Worm (Caenorhabditis elegans) whole organism, L2 larva: ENCODE data around the gene rgef-1.
A peak's percentile ranks its signal among the peaks of the same experiment; 100 is the strongest.

Experiments used
- C34F6.9 ChIP-seq: fragments of 150-350 bp; optimal IDR thresholded peaks from 2 replicates; lab custom pipeline; 2014; ENCODE audit warnings: missing biosample characterization, missing genetic modification characterization
- F13H6.1 ChIP-seq: sonication (generic microtip); optimal IDR thresholded peaks from 2 replicates; lab custom pipeline; 2016; ENCODE audit warnings: missing genetic modification characterization, missing compliant biosample characterization
- R02D3.7 ChIP-seq: fragments of 150-350 bp; optimal IDR thresholded peaks from 2 replicates; lab custom pipeline; 2014; ENCODE audit warnings: missing biosample characterization, missing genetic modification characterization
- Y55F3AM.14 ChIP-seq: fragments of 200-800 bp; sonication (Bioruptor generic); optimal IDR thresholded peaks from 2 replicates; lab custom pipeline; 2018; ENCODE audit warnings: mild to moderate bottlenecking, missing genetic modification characterization, missing compliant biosample characterization
- ZK546.5 ChIP-seq: sonication (generic microtip); optimal IDR thresholded peaks from 2 replicates; lab custom pipeline; 2017; ENCODE audit warnings: missing biosample characterization, missing genetic modification characterization
- aly-2 ChIP-seq: fragments of 150-350 bp; optimal IDR thresholded peaks from 2 replicates; lab custom pipeline; 2014; ENCODE audit warnings: missing biosample characterization, missing genetic modification characterization
- ama-1 ChIP-seq: fragments of 150-350 bp; optimal IDR thresholded peaks from 2 replicates; lab custom pipeline; 2018; ENCODE audit warnings: inconsistent platforms
- ceh-82 ChIP-seq: fragments of 150-350 bp; optimal IDR thresholded peaks from 2 replicates; lab custom pipeline; 2014; ENCODE audit warnings: missing biosample characterization, missing genetic modification characterization
- crh-2 ChIP-seq: sonication (generic microtip); optimal IDR thresholded peaks from 2 replicates; lab custom pipeline; 2017; ENCODE audit warnings: missing biosample characterization, missing genetic modification characterization
- dmd-4 ChIP-seq: sonication (generic microtip); optimal IDR thresholded peaks from 2 replicates; lab custom pipeline; 2017; ENCODE audit warnings: missing biosample characterization, missing genetic modification characterization
- elt-3 ChIP-seq: sonication (generic microtip); optimal IDR thresholded peaks from 2 replicates; lab custom pipeline; 2017; ENCODE audit warnings: missing biosample characterization, missing genetic modification characterization
- fos-1 ChIP-seq: fragments of 150-350 bp; optimal IDR thresholded peaks from 2 replicates; lab custom pipeline; 2014; ENCODE audit warnings: missing biosample characterization, missing genetic modification characterization
- gmeb-1 ChIP-seq: fragments of 150-350 bp; optimal IDR thresholded peaks from 2 replicates; lab custom pipeline; 2014; ENCODE audit warnings: missing biosample characterization, missing genetic modification characterization
- lin-13 ChIP-seq: fragments of 150-350 bp; optimal IDR thresholded peaks from 2 replicates; lab custom pipeline; 2014; ENCODE audit warnings: missing biosample characterization, missing genetic modification reagents, missing genetic modification characterization
- lin-39 ChIP-seq: fragments of 150-350 bp; optimal IDR thresholded peaks from 2 replicates; lab custom pipeline; 2014; ENCODE audit warnings: missing biosample characterization, missing genetic modification reagents, missing genetic modification characterization
- lsy-2 ChIP-seq, 2 experiments: fragments of 150-350 bp in 1 of 2; sonication (generic microtip) in 1 of 2; optimal IDR thresholded peaks; 2 replicates each; lab custom pipeline; 2014 to 2017; ENCODE audit warnings: missing biosample characterization in 2 of 2, missing genetic modification characterization in 2 of 2
- mab-5 ChIP-seq: fragments of 150-350 bp; optimal IDR thresholded peaks from 2 replicates; lab custom pipeline; 2014; ENCODE audit warnings: missing biosample characterization, missing genetic modification characterization
- mdl-1 ChIP-seq, 2 experiments: fragments of 150-350 bp in 1 of 2; sonication (generic microtip) in 1 of 2; optimal IDR thresholded peaks; 2 replicates each; lab custom pipeline; 2017; ENCODE audit warnings: missing biosample characterization in 2 of 2, missing genetic modification characterization in 2 of 2
- nhr-11 ChIP-seq: fragments of 150-350 bp; optimal IDR thresholded peaks from 2 replicates; lab custom pipeline; 2014; ENCODE audit warnings: missing biosample characterization, missing genetic modification characterization
- nhr-129 ChIP-seq: fragments of 150-350 bp; optimal IDR thresholded peaks from 2 replicates; lab custom pipeline; 2014; ENCODE audit warnings: missing biosample characterization, missing genetic modification characterization
- nhr-21 ChIP-seq: fragments of 150-350 bp; optimal IDR thresholded peaks from 2 replicates; lab custom pipeline; 2014; ENCODE audit warnings: missing biosample characterization, missing genetic modification characterization
- nhr-23 ChIP-seq: fragments of 150-350 bp; optimal IDR thresholded peaks from 2 replicates; lab custom pipeline; 2014; ENCODE audit warnings: missing biosample characterization, missing genetic modification reagents, missing genetic modification characterization
- nhr-25 ChIP-seq: fragments of 150-350 bp; sonication (generic microtip); optimal IDR thresholded peaks from 3 replicates; lab custom pipeline; 2014; ENCODE audit warnings: missing biosample characterization, missing genetic modification characterization
- nhr-6 ChIP-seq: fragments of 150-350 bp; optimal IDR thresholded peaks from 2 replicates; lab custom pipeline; 2014; ENCODE audit warnings: missing biosample characterization, missing genetic modification characterization
- nhr-77 ChIP-seq: fragments of 150-350 bp; optimal IDR thresholded peaks from 2 replicates; lab custom pipeline; 2014; ENCODE audit warnings: missing biosample characterization, missing genetic modification characterization
- peb-1 ChIP-seq: fragments of 150-350 bp; optimal IDR thresholded peaks from 2 replicates; lab custom pipeline; 2014; ENCODE audit warnings: missing biosample characterization, missing genetic modification characterization
- sem-4 ChIP-seq: fragments of 150-350 bp; optimal IDR thresholded peaks from 2 replicates; lab custom pipeline; 2014; ENCODE audit warnings: missing biosample characterization, missing genetic modification reagents, missing genetic modification characterization
- skn-1 ChIP-seq: sonication (generic microtip); optimal IDR thresholded peaks from 2 replicates; lab custom pipeline; 2017; ENCODE audit warnings: missing biosample characterization, missing genetic modification characterization
- sma-3 ChIP-seq: sonication (generic microtip); optimal IDR thresholded peaks from 2 replicates; lab custom pipeline; 2016; ENCODE audit warnings: missing genetic modification reagents, missing genetic modification characterization, missing compliant biosample characterization
- sma-9 ChIP-seq, 2 experiments: fragments of 150-350 bp in 1 of 2; sonication (generic microtip) in 1 of 2; optimal IDR thresholded peaks; 2 replicates each; lab custom pipeline; 2014 to 2016; ENCODE audit warnings: missing genetic modification characterization in 2 of 2, mild to moderate bottlenecking in 1 of 2, missing biosample characterization in 1 of 2, missing compliant biosample characterization in 1 of 2, missing genetic modification reagents in 1 of 2, moderate library complexity in 1 of 2
- snpc-4 ChIP-seq: fragments of 150-350 bp; optimal IDR thresholded peaks from 2 replicates; lab custom pipeline; 2014; ENCODE audit warnings: missing biosample characterization, missing genetic modification characterization
- unc-39 ChIP-seq: fragments of 150-350 bp; optimal IDR thresholded peaks from 2 replicates; lab custom pipeline; 2014; ENCODE audit warnings: missing biosample characterization, missing genetic modification characterization
- unc-55 ChIP-seq: fragments of 150-350 bp; sonication (generic microtip); optimal IDR thresholded peaks from 3 replicates; lab custom pipeline; 2014; ENCODE audit warnings: missing biosample characterization, missing genetic modification reagents, missing genetic modification characterization
- ztf-11 ChIP-seq: sonication (generic microtip); optimal IDR thresholded peaks from 2 replicates; lab custom pipeline; 2017; ENCODE audit warnings: missing biosample characterization, missing genetic modification characterization
- ztf-4 ChIP-seq: fragments of 150-350 bp; optimal IDR thresholded peaks from 2 replicates; lab custom pipeline; 2014; ENCODE audit warnings: missing biosample characterization, missing genetic modification characterization

Gene rgef-1

ce11 chrV:9513590-9513989 lies 47.9 kb downstream of the rgef-1 start, which contains the start of gene eif-2Bdelta:
eif-2Bdelta (plus strand) TSS chrV:9513824.
- TF ChIP-seq nhr-11 (tag; lab: Kevin White, UChicago) = no peak
- no peak for TF ChIP-seq nhr-6 (tag; lab: Kevin White, UChicago)
- TF ChIP-seq gmeb-1 (tag; lab: Kevin White, UChicago) = peak; percentile 73
- no peak for TF ChIP-seq R02D3.7
- TF ChIP-seq nhr-77 = no peak
- TF ChIP-seq crh-2 (tag; lab: Kevin White, UChicago) = peak; percentile 10
- TF ChIP-seq elt-3 (tag; lab: Kevin White, UChicago) = no peak
- TF ChIP-seq nhr-21 (tag; lab: Kevin White, UChicago) = no peak
- no peak for TF ChIP-seq unc-55 (GFP tag; lab: Kevin White, UChicago)
- peak; percentile 51 for TF ChIP-seq snpc-4
- no peak for TF ChIP-seq aly-2 (tag; lab: Kevin White, UChicago)
- TF ChIP-seq sma-9 (GFP tag; optimal IDR thresholded peaks at IDR 0.05; lab: Kevin White, UChicago) = peak; percentile 74
- TF ChIP-seq sma-9 (tag; optimal IDR thresholded peaks at IDR 0.05; lab: Kevin White, UChicago) = no peak
- TF ChIP-seq peb-1 (tag; lab: Kevin White, UChicago) = no peak
- TF ChIP-seq dmd-4 = no peak
- peak; percentile 39 for TF ChIP-seq nhr-25
- peak; percentile 68 to 80 for TF ChIP-seq lsy-2 (tag; optimal IDR thresholded peaks at IDR 0.05; lab: Kevin White, UChicago)
- peak; percentile 38 for TF ChIP-seq F13H6.1 (tag; lab: Kevin White, UChicago)
- no peak for TF ChIP-seq ceh-82 (tag; lab: Kevin White, UChicago)
- no peak for TF ChIP-seq lin-39 (tag; lab: Kevin White, UChicago)
- peak; percentile 82 for TF ChIP-seq C34F6.9
- no peak for TF ChIP-seq mdl-1 (tag; optimal IDR thresholded peaks at IDR 0.05; lab: Kevin White, UChicago)
- TF ChIP-seq sma-3 (GFP tag; lab: Kevin White, UChicago) = peak; percentile 46
- TF ChIP-seq ama-1 (lab: Kevin White, UChicago) = no peak
- no peak for TF ChIP-seq nhr-23 (tag; lab: Kevin White, UChicago)
- no peak for TF ChIP-seq nhr-129 (tag; lab: Kevin White, UChicago)
- TF ChIP-seq Y55F3AM.14 = no peak
- TF ChIP-seq mab-5 (tag; lab: Kevin White, UChicago) = peak; percentile 58
- no peak for TF ChIP-seq ztf-11
- TF ChIP-seq sem-4 = no peak
- TF ChIP-seq, all 48 proteins: peak for 10

ce11 chrV:9509597-9509996 lies 51.9 kb downstream of the rgef-1 start:
- TF ChIP-seq nhr-129 (tag; lab: Kevin White, UChicago) (no peak), lin-13 (no peak), ztf-4 (tag; lab: Kevin White, UChicago) (no peak), unc-39 (tag; lab: Kevin White, UChicago) (no peak), nhr-23 (tag; lab: Kevin White, UChicago) (no peak), ZK546.5 (tag; lab: Kevin White, UChicago) (no peak), lin-39 (tag; lab: Kevin White, UChicago) (no peak), skn-1 (tag; lab: Kevin White, UChicago) (no peak), sma-3 (GFP tag; lab: Kevin White, UChicago) (no peak)

ce11 chrV:9507742-9508141 lies 53.7 kb downstream of the rgef-1 start, which contains the start of gene acs-14:
acs-14 (plus strand) TSS chrV:9508132.
- TF ChIP-seq fos-1 (tag; lab: Kevin White, UChicago) (peak; percentile 17), nhr-21 (tag; lab: Kevin White, UChicago) (no peak)
- TF ChIP-seq, all 48 proteins: peak for 1

- TF ChIP-seq crh-2 (tag; lab: Kevin White, UChicago) (peak; percentile 10), fos-1 (tag; lab: Kevin White, UChicago) (peak; percentile 78), mdl-1 (tag; optimal IDR thresholded peaks at IDR 0.05; lab: Kevin White, UChicago) (peak in 1 of 2 experiments; percentile 13), sma-9 (GFP tag; optimal IDR thresholded peaks at IDR 0.05; lab: Kevin White, UChicago) (peak; percentile 30), sma-9 (tag; optimal IDR thresholded peaks at IDR 0.05; lab: Kevin White, UChicago) (no peak), F13H6.1 (tag; lab: Kevin White, UChicago) (no peak)
These were observed 54.5 kb downstream of the rgef-1 start for ce11 chrV:9506931-9507330.
